Fruit fly (Drosophila melanogaster): ENCODE measurements around the gene CG44014.

CG44014 gene

DNA sequence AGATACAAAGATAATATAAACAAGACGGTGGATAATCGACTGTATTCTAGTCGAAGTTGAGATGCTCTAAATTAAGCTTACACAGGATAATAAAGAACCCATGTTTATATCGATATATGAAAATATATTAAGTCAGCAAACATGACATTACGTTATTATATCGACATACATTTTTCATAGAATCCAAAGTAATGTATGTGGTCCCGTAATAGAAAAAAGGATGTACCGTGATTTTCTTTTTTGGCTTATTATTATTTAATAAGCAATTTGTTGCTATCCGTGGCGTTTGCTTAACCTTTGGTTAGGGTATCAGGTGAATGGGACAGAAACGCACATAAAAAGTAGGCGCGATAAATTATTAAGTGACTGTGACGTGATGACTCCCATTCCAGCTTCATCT lies 47.8 kb upstream of the CG44014 start (continued):
- TF ChIP-seq vri (GFP tag; optimal IDR thresholded peaks at IDR 0.05) (no peak), Hr4 (GFP tag; optimal IDR thresholded peaks at IDR 0.05) (peak; percentile 62), Eip93F (GFP tag; optimal IDR thresholded peaks at IDR 0.05) (no peak), fkh (GFP tag; optimal IDR thresholded peaks at IDR 0.05) (no peak), CG6808 (GFP tag; optimal IDR thresholded peaks at IDR 0.05) (peak; percentile 81), dsx (GFP tag; optimal IDR thresholded peaks at IDR 0.05; ENCODE audit: poor library complexity, severe bottlenecking) (peak; percentile 84), fd85E (GFP tag; optimal IDR thresholded peaks at IDR 0.05) (no peak), Gug (GFP tag; IDR thresholded peaks at IDR 0.05) (no peak), Sox15 (GFP tag; optimal IDR thresholded peaks at IDR 0.05) (peak; percentile 45), Sox102F (GFP tag; optimal IDR thresholded peaks at IDR 0.05) (peak; percentile 11), Hr39 (GFP tag; optimal IDR thresholded peaks at IDR 0.05) (peak; percentile 8), salr (GFP tag; optimal IDR thresholded peaks at IDR 0.05) (peak; percentile 52 to 59), svp (GFP tag) (peak; percentile 79), eg (GFP tag; IDR thresholded peaks at IDR 0.05) (peak; percentile 35; the same call in 1 of the 3 replicates), achi (GFP tag; optimal IDR thresholded peaks at IDR 0.05) (peak; percentile 63), CG3032 (tag; optimal IDR thresholded peaks at IDR 0.05) (peak; percentile 86), CG10669 (GFP tag; optimal IDR thresholded peaks at IDR 0.05) (peak; percentile 84)

DNA sequence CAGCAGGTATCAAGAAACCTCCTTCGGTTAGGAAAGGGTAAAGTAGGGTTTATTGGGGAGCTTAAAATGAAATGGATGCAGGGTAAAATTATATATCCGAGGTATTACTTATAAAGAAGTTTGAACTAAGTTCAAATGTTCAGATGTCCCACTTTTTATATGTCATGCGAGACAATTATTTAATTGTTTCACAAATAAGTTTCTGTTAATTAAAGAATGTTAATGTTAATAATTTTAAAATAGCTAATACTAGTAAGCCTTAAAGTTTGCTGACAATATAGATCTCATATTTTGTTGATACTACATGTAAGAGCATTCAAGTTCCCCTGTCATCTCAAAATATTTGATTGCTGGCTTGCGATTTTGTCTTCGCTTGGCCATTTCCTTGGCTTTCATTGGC lies 46.0 kb upstream of the CG44014 start:
- TF ChIP-seq Hr39 (GFP tag; optimal IDR thresholded peaks at IDR 0.05) (peak; percentile 31), CG6808 (GFP tag; optimal IDR thresholded peaks at IDR 0.05) (peak; percentile 41), Gug (GFP tag; IDR thresholded peaks at IDR 0.05) (no peak), CG32006 (GFP tag; optimal IDR thresholded peaks at IDR 0.05) (no peak), Lpt (GFP tag; optimal IDR thresholded peaks at IDR 0.05) (no peak), cyc (GFP tag; optimal IDR thresholded peaks at IDR 0.05) (peak; percentile 21), esn (GFP tag; optimal IDR thresholded peaks at IDR 0.05) (peak; percentile 72), Eip93F (GFP tag; optimal IDR thresholded peaks at IDR 0.05) (no peak), CG8119 (GFP tag; IDR thresholded peaks at IDR 0.05) (no peak), CG3919 (GFP tag; optimal IDR thresholded peaks at IDR 0.05) (peak; percentile 37), CG1621 (tag; optimal IDR thresholded peaks at IDR 0.05) (no peak), CG34406 (GFP tag; optimal IDR thresholded peaks at IDR 0.05) (peak; percentile 45), lz (GFP tag; optimal IDR thresholded peaks at IDR 0.05) (peak; percentile 43), CG4318 (GFP tag; optimal IDR thresholded peaks at IDR 0.05) (no peak), CG11902 (GFP tag; optimal IDR thresholded peaks at IDR 0.05) (no peak), CG31627 (GFP tag; optimal IDR thresholded peaks at IDR 0.05) (peak; percentile 4), svp (GFP tag) (peak; percentile 83), eg (GFP tag; IDR thresholded peaks at IDR 0.05) (no peak), acj6 (GFP tag; optimal IDR thresholded peaks at IDR 0.05) (no peak), CG9139 (GFP tag; optimal IDR thresholded peaks at IDR 0.05) (no peak), Ets21C (GFP tag; optimal IDR thresholded peaks at IDR 0.05) (peak; percentile 9), CG11294 (GFP tag; IDR thresholded peaks at IDR 0.05) (no peak), fkh (GFP tag; optimal IDR thresholded peaks at IDR 0.05) (no peak), CG8319 (GFP tag; optimal IDR thresholded peaks at IDR 0.05) (no peak), CG10669 (GFP tag; optimal IDR thresholded peaks at IDR 0.05) (peak; percentile 23), dac (GFP tag; optimal IDR thresholded peaks at IDR 0.05) (no peak), CG6792 (GFP tag; optimal IDR thresholded peaks at IDR 0.05) (peak; percentile 13), CG6163 (GFP tag; IDR thresholded peaks at IDR 0.05) (no peak), Hr38 (GFP tag; optimal IDR thresholded peaks at IDR 0.05) (no peak), fd85E (GFP tag; optimal IDR thresholded peaks at IDR 0.05) (no peak), CG6854 (GFP tag; optimal IDR thresholded peaks at IDR 0.05) (no peak), CG15336 (GFP tag; IDR thresholded peaks at IDR 0.05) (no peak), Blimp-1 (GFP tag; optimal IDR thresholded peaks at IDR 0.05) (no peak), Sox14 (GFP tag; optimal IDR thresholded peaks at IDR 0.05) (no peak), Met (GFP tag; optimal IDR thresholded peaks at IDR 0.05) (peak; percentile 62), fd59A (GFP tag; optimal IDR thresholded peaks at IDR 0.05) (peak; percentile 13), dsx (GFP tag; optimal IDR thresholded peaks at IDR 0.05; ENCODE audit: poor library complexity, severe bottlenecking) (peak; percentile 48), vri (GFP tag; optimal IDR thresholded peaks at IDR 0.05) (no peak), ss (GFP tag; optimal IDR thresholded peaks at IDR 0.05) (peak in 1 of 2 experiments; percentile 22), OdsH (GFP tag; optimal IDR thresholded peaks at IDR 0.05) (peak; percentile 28), Smox (GFP tag; optimal IDR thresholded peaks at IDR 0.05) (peak; percentile 60), CG6276 (GFP tag; optimal IDR thresholded peaks at IDR 0.05) (no peak), pdm3 (GFP tag; optimal IDR thresholded peaks at IDR 0.05) (no peak), CG3032 (tag; optimal IDR thresholded peaks at IDR 0.05) (peak; percentile 49)

All from whole organism, prepupa.